Worm (Caenorhabditis elegans) whole organism, L4 larva: Measurements from ENCODE around the gene str-252.

Experiments used
- F10B5.3 ChIP-seq: sonication (generic microtip); optimal IDR thresholded peaks from 2 replicates; lab custom pipeline; 2016; ENCODE audit warnings: mild to moderate bottlenecking, missing genetic modification characterization, missing compliant biosample characterization
- F37D6.2 ChIP-seq: sonication (generic microtip); optimal IDR thresholded peaks from 2 replicates; lab custom pipeline; 2016; ENCODE audit warnings: mild to moderate bottlenecking, missing genetic modification characterization, missing compliant biosample characterization
- T20F7.1 ChIP-seq: fragments of 200-800 bp; sonication (Bioruptor generic); optimal IDR thresholded peaks from 2 replicates; lab custom pipeline; 2018; ENCODE audit warnings: mild to moderate bottlenecking, missing genetic modification characterization, missing compliant biosample characterization
- T26A8.4 ChIP-seq: fragments of 200-800 bp; sonication (Bioruptor generic); IDR thresholded peaks from 2 replicates; pipeline ENCODE4 v1.3.6; 2022; ENCODE audit warnings: missing genetic modification characterization, missing compliant biosample characterization
- Y105C5A.15 ChIP-seq: fragments of 200-800 bp; sonication (Bioruptor generic); IDR thresholded peaks from 2 replicates; pipeline ENCODE4 v1.3.6; 2022; ENCODE audit warnings: missing genetic modification characterization, missing compliant biosample characterization
- Y5F2A.4 ChIP-seq: fragments of 200-800 bp; sonication (Bioruptor generic); optimal IDR thresholded peaks from 2 replicates; lab custom pipeline; 2018; ENCODE audit warnings: mild to moderate bottlenecking, missing genetic modification characterization, missing compliant biosample characterization
- Y75B8A.6 ChIP-seq: fragments of 200-800 bp; sonication (Bioruptor generic); IDR thresholded peaks from 2 replicates; pipeline ENCODE4 v1.3.6; 2022; ENCODE audit warnings: missing genetic modification reagents, missing genetic modification characterization, missing compliant biosample characterization
- ZK546.5 ChIP-seq, 2 experiments: sonication (generic microtip); optimal IDR thresholded peaks; 2 replicates each; lab custom pipeline; 2017; ENCODE audit warnings: missing biosample characterization in 2 of 2, missing genetic modification characterization in 2 of 2
- aha-1 ChIP-seq: fragments of 150-350 bp; peaks from one replicate; lab custom pipeline; 2014; ENCODE audit warnings: missing biosample characterization, missing genetic modification characterization
- aly-2 ChIP-seq: sonication (generic microtip); optimal IDR thresholded peaks from 2 replicates; lab custom pipeline; 2018; ENCODE audit warnings: missing biosample characterization, missing genetic modification characterization
- ceh-20 ChIP-seq: fragments of 200-800 bp; sonication (Bioruptor generic); IDR thresholded peaks from 2 replicates; pipeline ENCODE4 v1.3.6; 2022; ENCODE audit warnings: missing genetic modification reagents, missing genetic modification characterization, missing compliant biosample characterization
- ceh-44 ChIP-seq: fragments of 200-800 bp; sonication (Bioruptor generic); IDR thresholded peaks from 2 replicates; pipeline ENCODE4 v1.3.6; 2022; ENCODE audit warnings: missing genetic modification reagents, missing genetic modification characterization, missing compliant biosample characterization
- cey-2 ChIP-seq: sonication (generic microtip); optimal IDR thresholded peaks from 3 replicates; lab custom pipeline; 2017; ENCODE audit warnings: missing genetic modification characterization, mild to moderate bottlenecking, missing compliant biosample characterization, antibody characterized with exemption, borderline replicate concordance; ENCODE audit not compliant: insufficient read depth
- ctbp-1 ChIP-seq: fragments of 200-800 bp; sonication (Bioruptor generic); IDR thresholded peaks from 2 replicates; pipeline ENCODE4 v1.3.6; 2022; ENCODE audit warnings: missing genetic modification reagents, missing genetic modification characterization, missing compliant biosample characterization
- dmd-9 ChIP-seq: fragments of 200-800 bp; sonication (Bioruptor generic); IDR thresholded peaks from 2 replicates; pipeline ENCODE4 v1.3.6; 2022; ENCODE audit warnings: missing genetic modification reagents, missing genetic modification characterization, missing compliant biosample characterization
- dpl-1 ChIP-seq: fragments of 150-350 bp; optimal IDR thresholded peaks from 2 replicates; lab custom pipeline; 2014; ENCODE audit warnings: missing biosample characterization, missing genetic modification reagents, missing genetic modification characterization
- dve-1 ChIP-seq: sonication (generic microtip); optimal IDR thresholded peaks from 2 replicates; lab custom pipeline; 2017; ENCODE audit warnings: antibody characterized with exemption, mild to moderate bottlenecking, missing genetic modification characterization, missing compliant biosample characterization; ENCODE audit not compliant: insufficient read depth
- egl-43 ChIP-seq: fragments of 200-800 bp; sonication (Bioruptor generic); IDR thresholded peaks from 2 replicates; pipeline ENCODE4 v1.3.6; 2022; ENCODE audit warnings: missing genetic modification reagents, missing genetic modification characterization, missing compliant biosample characterization
- fkh-10 ChIP-seq: fragments of 150-350 bp; optimal IDR thresholded peaks from 2 replicates; lab custom pipeline; 2014; ENCODE audit warnings: missing biosample characterization, missing genetic modification reagents, missing genetic modification characterization
- hif-1 ChIP-seq, 2 experiments: sonication (generic microtip); optimal IDR thresholded peaks; 2 replicates each; lab custom pipeline; 2016 to 2017; ENCODE audit warnings: missing compliant biosample characterization in 2 of 2, missing genetic modification characterization in 2 of 2, missing genetic modification reagents in 2 of 2, missing genotype in 2 of 2, mild to moderate bottlenecking in 1 of 2
- hlh-30 ChIP-seq: sonication (generic microtip); optimal IDR thresholded peaks from 2 replicates; lab custom pipeline; 2017; ENCODE audit warnings: antibody characterized with exemption, mild to moderate bottlenecking, missing genetic modification characterization, missing compliant biosample characterization; ENCODE audit not compliant: insufficient read depth
- lim-7 ChIP-seq: fragments of 200-800 bp; sonication (Bioruptor generic); IDR thresholded peaks from 2 replicates; pipeline ENCODE4 v1.3.6; 2022; ENCODE audit warnings: missing genetic modification characterization, missing compliant biosample characterization
- lin-1 ChIP-seq: fragments of 200-800 bp; sonication (Bioruptor generic); IDR thresholded peaks from 2 replicates; pipeline ENCODE4 v1.3.6; 2022; ENCODE audit warnings: missing genetic modification reagents, missing genetic modification characterization, missing compliant biosample characterization
- lin-15B ChIP-seq: fragments of 150-350 bp; sonication (generic microtip); optimal IDR thresholded peaks from 3 replicates; lab custom pipeline; 2014; ENCODE audit warnings: missing biosample characterization, missing genetic modification characterization
- lin-38 ChIP-seq: fragments of 200-800 bp; sonication (Bioruptor generic); IDR thresholded peaks from 2 replicates; pipeline ENCODE4 v1.3.6; 2022; ENCODE audit warnings: missing genetic modification reagents, missing genetic modification characterization, missing compliant biosample characterization
- lin-39 ChIP-seq: fragments of 150-350 bp; optimal IDR thresholded peaks from 2 replicates; lab custom pipeline; 2014; ENCODE audit warnings: missing biosample characterization, missing genetic modification reagents, missing genetic modification characterization
- lir-3 ChIP-seq: sonication (generic microtip); optimal IDR thresholded peaks from 2 replicates; lab custom pipeline; 2016; ENCODE audit warnings: mild to moderate bottlenecking, missing genetic modification characterization, missing compliant biosample characterization
- lsy-2 ChIP-seq, 2 experiments: fragments of 150-350 bp in 1 of 2; sonication (generic microtip) in 1 of 2; optimal IDR thresholded peaks; 2 replicates each; lab custom pipeline; 2014 to 2017; ENCODE audit warnings: missing biosample characterization in 2 of 2, missing genetic modification characterization in 2 of 2
- madf-9 ChIP-seq: fragments of 200-800 bp; sonication (Bioruptor generic); conservative IDR thresholded peaks from 2 replicates; pipeline ENCODE4 v1.3.6; 2022; ENCODE audit warnings: missing genetic modification reagents, missing genetic modification characterization, missing compliant biosample characterization
- mep-1 ChIP-seq: fragments of 150-350 bp; sonication (generic microtip); optimal IDR thresholded peaks from 3 replicates; lab custom pipeline; 2014; ENCODE audit warnings: missing biosample characterization, missing genetic modification characterization
- mxl-3 ChIP-seq: fragments of 200-800 bp; sonication (Bioruptor generic); optimal IDR thresholded peaks from 2 replicates; lab custom pipeline; 2018; ENCODE audit warnings: mild to moderate bottlenecking, missing genetic modification characterization, missing compliant biosample characterization
- nhr-102 ChIP-seq: sonication (generic microtip); optimal IDR thresholded peaks from 2 replicates; lab custom pipeline; 2016; ENCODE audit warnings: mild to moderate bottlenecking, missing genetic modification characterization, moderate library complexity, missing compliant biosample characterization
- nhr-42 ChIP-seq: fragments of 200-800 bp; sonication (Bioruptor generic); IDR thresholded peaks from 2 replicates; pipeline ENCODE4 v1.3.6; 2022; ENCODE audit warnings: missing genetic modification characterization, missing compliant biosample characterization
- nhr-48 ChIP-seq: sonication (generic microtip); optimal IDR thresholded peaks from 2 replicates; lab custom pipeline; 2016; ENCODE audit warnings: mild to moderate bottlenecking, missing genetic modification characterization, missing compliant biosample characterization
- nhr-6 ChIP-seq: fragments of 150-350 bp; optimal IDR thresholded peaks from 2 replicates; lab custom pipeline; 2014; ENCODE audit warnings: missing biosample characterization, missing genetic modification characterization
- nhr-76 ChIP-seq: fragments of 150-350 bp; optimal IDR thresholded peaks from 2 replicates; lab custom pipeline; 2014; ENCODE audit warnings: missing biosample characterization, missing genetic modification characterization
- nhr-77 ChIP-seq: fragments of 150-350 bp; optimal IDR thresholded peaks from 2 replicates; lab custom pipeline; 2014; ENCODE audit warnings: missing biosample characterization, missing genetic modification characterization
- php-3 ChIP-seq: fragments of 200-800 bp; sonication (Bioruptor generic); IDR thresholded peaks from 2 replicates; pipeline ENCODE4 v1.3.6; 2022; ENCODE audit warnings: missing genetic modification reagents, missing genetic modification characterization, missing compliant biosample characterization
- saeg-2 ChIP-seq: fragments of 200-800 bp; sonication (Bioruptor generic); IDR thresholded peaks from 2 replicates; pipeline ENCODE4 v1.3.6; 2022; ENCODE audit warnings: missing genetic modification reagents, missing genetic modification characterization, missing compliant biosample characterization
- sdz-12 ChIP-seq: fragments of 200-800 bp; sonication (Bioruptor generic); optimal IDR thresholded peaks from 2 replicates; lab custom pipeline; 2018; ENCODE audit warnings: mild to moderate bottlenecking, missing genetic modification characterization, missing compliant biosample characterization
- snpc-4 ChIP-seq: fragments of 150-350 bp; optimal IDR thresholded peaks from 2 replicates; lab custom pipeline; 2014; ENCODE audit warnings: missing biosample characterization, missing genetic modification characterization
- spr-3 ChIP-seq: fragments of 200-800 bp; sonication (Bioruptor generic); optimal IDR thresholded peaks from 2 replicates; lab custom pipeline; 2018; ENCODE audit warnings: mild to moderate bottlenecking, missing genetic modification characterization, missing compliant biosample characterization
- tag-97 ChIP-seq: fragments of 200-800 bp; sonication (Bioruptor generic); IDR thresholded peaks from 2 replicates; pipeline ENCODE4 v1.3.6; 2022; ENCODE audit warnings: missing genetic modification characterization, missing compliant biosample characterization
- unc-39 ChIP-seq: sonication (generic microtip); optimal IDR thresholded peaks from 2 replicates; lab custom pipeline; 2017; ENCODE audit warnings: missing biosample characterization, missing genetic modification characterization
- unc-62 ChIP-seq, 3 experiments: fragments of 150-350 bp in 1 of 3; sonication (generic microtip); optimal IDR thresholded peaks in 2 of 3; peaks in 1 of 3; 1 replicate in 1 of 3; 2 replicates in 2 of 3; lab custom pipeline; 2014 to 2017; ENCODE audit warnings: missing biosample characterization in 3 of 3, missing genetic modification characterization in 3 of 3, missing genetic modification reagents in 3 of 3, missing genotype in 1 of 3
- zip-11 ChIP-seq: fragments of 200-800 bp; sonication (Bioruptor generic); IDR thresholded peaks from 2 replicates; pipeline ENCODE4 v1.3.6; 2022; ENCODE audit warnings: missing genetic modification characterization, missing compliant biosample characterization
- zip-2 ChIP-seq: fragments of 150-350 bp; optimal IDR thresholded peaks from 2 replicates; lab custom pipeline; 2014; ENCODE audit warnings: missing biosample characterization, missing genetic modification characterization

str-252 gene

DNA sequence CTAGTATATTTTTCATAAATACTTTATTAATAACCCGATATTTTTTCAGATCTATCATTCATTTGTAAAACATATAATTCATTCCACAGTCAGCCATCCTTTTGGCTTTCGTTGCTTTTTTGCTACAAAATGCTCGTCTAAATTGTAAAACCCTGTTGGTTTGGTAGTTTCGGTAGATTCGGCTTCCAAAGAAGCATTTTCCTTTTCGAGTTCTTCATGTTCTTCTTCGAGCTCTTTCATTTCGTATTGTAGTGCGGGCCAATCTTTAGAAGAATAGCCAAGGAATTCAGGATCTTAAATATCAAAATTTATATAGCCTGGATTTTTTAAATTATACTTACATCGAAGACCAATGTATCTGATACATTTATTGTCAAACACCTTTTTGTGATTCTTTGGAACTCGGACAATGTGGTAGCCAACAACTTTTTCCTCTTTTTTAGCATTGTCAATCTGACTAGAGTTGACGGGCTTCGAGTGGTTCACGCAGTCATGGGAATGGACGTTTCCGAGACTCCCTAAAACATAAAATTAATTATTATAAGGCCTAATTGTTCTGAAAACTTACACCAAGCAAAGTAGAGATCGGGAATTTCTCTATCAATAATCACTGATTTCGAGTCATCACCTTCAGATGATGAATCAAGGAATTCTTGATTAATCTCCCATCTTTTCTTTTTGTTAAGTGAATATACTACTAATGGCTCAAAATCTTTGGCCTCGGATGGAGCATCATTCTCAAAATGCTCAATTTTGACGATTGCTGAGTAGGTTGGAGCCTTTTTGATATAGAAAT lies 8.0 kb upstream of the str-252 start (continued):
- TF ChIP-seq dve-1 (tag; lab: Kevin White, UChicago) (no peak), Y105C5A.15 (GFP tag; lab: Robert Waterston, UW) (no peak), nhr-6 (tag; lab: Kevin White, UChicago) (no peak), aha-1 (tag; lab: Kevin White, UChicago) (peak; percentile 72), saeg-2 (GFP tag; lab: Robert Waterston, UW) (no peak), nhr-77 (tag; lab: Kevin White, UChicago) (no peak), nhr-76 (tag; lab: Kevin White, UChicago) (no peak), dpl-1 (GFP tag; lab: Kevin White, UChicago) (no peak), lsy-2 (tag; optimal IDR thresholded peaks at IDR 0.05; lab: Kevin White, UChicago) (no peak), fkh-10 (GFP tag; lab: Kevin White, UChicago) (no peak), mxl-3 (no peak), ceh-44 (GFP tag; lab: Robert Waterston, UW) (no peak), ceh-20 (GFP tag; lab: Robert Waterston, UW) (no peak), F37D6.2 (tag; lab: Kevin White, UChicago) (no peak), snpc-4 (tag; lab: Kevin White, UChicago) (no peak), F10B5.3 (no peak), php-3 (no peak), cey-2 (tag; lab: Kevin White, UChicago) (no peak), aly-2 (tag; lab: Kevin White, UChicago) (no peak), tag-97 (no peak), unc-39 (tag; lab: Kevin White, UChicago) (no peak), dmd-9 (GFP tag; lab: Robert Waterston, UW) (no peak), T26A8.4 (GFP tag; lab: Robert Waterston, UW) (peak; percentile 7), lin-39 (no peak), nhr-48 (tag; lab: Kevin White, UChicago) (no peak), egl-43 (no peak), ZK546.5 (tag; optimal IDR thresholded peaks at IDR 0.05; lab: Kevin White, UChicago) (no peak), lin-15B (tag; lab: Kevin White, UChicago) (no peak), Y75B8A.6 (GFP tag; lab: Robert Waterston, UW) (no peak), nhr-102 (no peak), nhr-42 (GFP tag; lab: Robert Waterston, UW) (no peak), Y5F2A.4 (GFP tag; lab: Kevin White, UChicago) (no peak), lin-38 (GFP tag; lab: Robert Waterston, UW) (no peak), hif-1 (tag; optimal IDR thresholded peaks at IDR 0.05; lab: Kevin White, UChicago) (peak in 1 of 2 experiments; percentile 18), zip-11 (GFP tag; lab: Robert Waterston, UW) (no peak; the same call in 1 of the 2 replicates), ctbp-1 (no peak), unc-62 (GFP tag; optimal IDR thresholded peaks at IDR 0.05 in 1 of 2; lab: Kevin White, UChicago) (no peak), unc-62 (tag; optimal IDR thresholded peaks at IDR 0.05; lab: Kevin White, UChicago) (no peak), lir-3 (tag; lab: Kevin White, UChicago) (no peak), hlh-30 (tag; lab: Kevin White, UChicago) (no peak), lin-1 (GFP tag; lab: Robert Waterston, UW) (0 out of 2 replicates have a peak, but pooled peaks have one; percentile 6), T20F7.1 (GFP tag; lab: Kevin White, UChicago) (peak; percentile 31), spr-3 (GFP tag; lab: Kevin White, UChicago) (no peak), lim-7 (GFP tag; lab: Robert Waterston, UW) (no peak), sdz-12 (peak; percentile 60), mep-1 (tag; lab: Kevin White, UChicago) (no peak), zip-2 (tag; lab: Kevin White, UChicago) (no peak), madf-9 (GFP tag; lab: Robert Waterston, UW) (no peak)
